Fruit fly (Drosophila melanogaster): ENCODE data around the gene Tpt.

DNA sequence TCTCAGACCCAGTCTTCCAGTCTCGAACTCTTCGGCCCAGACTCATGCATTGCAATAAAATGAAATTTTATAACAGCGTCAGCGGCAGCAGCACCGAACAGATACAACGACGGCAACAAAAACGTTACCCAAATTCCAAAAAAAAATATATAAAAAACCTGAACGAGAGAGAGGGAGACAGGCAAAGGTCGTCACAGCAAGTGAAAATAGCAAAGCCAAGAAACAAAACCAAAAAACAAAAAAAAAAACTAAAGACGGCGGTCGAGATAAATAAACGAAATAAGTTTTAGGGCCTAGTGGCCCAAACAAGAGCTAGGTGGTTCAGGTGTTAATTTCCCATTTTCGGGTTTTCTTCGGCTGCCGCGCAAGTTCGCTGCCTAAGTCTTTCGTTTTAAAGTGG is 31.0 kb downstream of the Tpt start:
- TF ChIP-seq CG2889 (GFP tag; IDR thresholded peaks at IDR 0.05) (no peak), CG1233 (GFP tag; optimal IDR thresholded peaks at IDR 0.05) (no peak), CG7963 (GFP tag; IDR thresholded peaks at IDR 0.05; ENCODE audit: partially characterized antibody) (no peak)

Data from whole organism, embryonic.